Fruit fly (Drosophila melanogaster) S2 (cell line): Measurements from ENCODE around the gene rdog.

Experiments used
- CG8478 ChIP-seq: fragments of >200 bp; optimal IDR thresholded peaks from 2 replicates; lab custom pipeline; 2018
- CTCF ChIP-seq, 2 experiments: fragments of >200 bp; optimal IDR thresholded peaks; 2 replicates each; lab custom pipeline; 2018

dm6 chr3R:29210542-29211393, 52.8 kb downstream of the rdog start:
- TF ChIP-seq CTCF (optimal IDR thresholded peaks at IDR 0.05; lab: Kevin White, UChicago) (no peak), CG8478 (lab: Kevin White, UChicago) (no peak)
